Worm (Caenorhabditis elegans): ENCODE results near the gene K09H11.6.

ce11 chrV:5713510-5713909 is 22.5 kb downstream of the K09H11.6 start:
- TF ChIP-seq pha-4 (tag; optimal IDR thresholded peaks at IDR 0.05) (no peak), lin-39 (tag; optimal IDR thresholded peaks at IDR 0.05) (no peak), sea-2 (GFP tag; optimal IDR thresholded peaks at IDR 0.05) (no peak), zag-1 (tag; optimal IDR thresholded peaks at IDR 0.05) (no peak), R02D3.7 (tag; optimal IDR thresholded peaks at IDR 0.05) (no peak), mdl-1 (tag; optimal IDR thresholded peaks at IDR 0.05) (no peak)

Measured in whole organism, L3 larva.